Fruit fly (Drosophila melanogaster): ENCODE results near the gene Odj.
A peak's percentile ranks its signal among the peaks of the same experiment; 100 is the strongest.

The Odj gene

dm6 chr3R:17776952-17777407 lies 32.0 kb downstream of the Odj start (continued):
- TF ChIP-seq CG13775 (GFP tag; optimal IDR thresholded peaks at IDR 0.05) (no peak), Oli (tag; optimal IDR thresholded peaks at IDR 0.05) (peak; percentile 33), Gug (GFP tag; IDR thresholded peaks at IDR 0.05) (peak; percentile 59; the same call in 3 of the 4 replicates), CG10366 (GFP tag; IDR thresholded peaks at IDR 0.05) (peak; percentile 10; the same call in 1 of the 2 replicates), CG17612 (GFP tag; IDR thresholded peaks at IDR 0.05) (no peak), bcd (GFP tag; optimal IDR thresholded peaks at IDR 0.05) (peak; percentile 10), CG4360 (GFP tag; IDR thresholded peaks at IDR 0.05) (no peak), CG17359 (tag; optimal IDR thresholded peaks at IDR 0.05) (peak; percentile 18), CG8924 (tag; optimal IDR thresholded peaks at IDR 0.05) (no peak), YL-1 (GFP tag; optimal IDR thresholded peaks at IDR 0.05) (peak; percentile 5), Hsf (GFP tag; optimal IDR thresholded peaks at IDR 0.05) (peak; percentile 9), CG17802 (tag; optimal IDR thresholded peaks at IDR 0.05) (no peak), wek (GFP tag; optimal IDR thresholded peaks at IDR 0.05) (no peak), Usf (GFP tag; optimal IDR thresholded peaks at IDR 0.05) (no peak), twi (tag; optimal IDR thresholded peaks at IDR 0.05) (peak; percentile 39), HLHmδ (GFP tag; optimal IDR thresholded peaks at IDR 0.05) (no peak), ewg (GFP tag; optimal IDR thresholded peaks at IDR 0.05) (peak; percentile 92), prd (optimal IDR thresholded peaks at IDR 0.05) (no peak), prd (GFP tag; IDR thresholded peaks at IDR 0.05) (peak; percentile 48; the same call in 2 of the 3 replicates), gcm (GFP tag; optimal IDR thresholded peaks at IDR 0.05) (no peak), HHEX (GFP tag; optimal IDR thresholded peaks at IDR 0.05) (peak; percentile 10), Atf6 (GFP tag; IDR thresholded peaks at IDR 0.05) (no peak), mam (GFP tag; optimal IDR thresholded peaks at IDR 0.05) (peak; percentile 36), gfzf (GFP tag; optimal IDR thresholded peaks at IDR 0.05) (no peak), Opbp (GFP tag; IDR thresholded peaks at IDR 0.05; ENCODE audit: partially characterized antibody) (no peak), phol (tag; optimal IDR thresholded peaks at IDR 0.05) (peak; percentile 15), stc (GFP tag; IDR thresholded peaks at IDR 0.05) (no peak), abd-A (tag; optimal IDR thresholded peaks at IDR 0.05) (no peak), CG11247 (GFP tag; IDR thresholded peaks at IDR 0.05) (no peak), Dref (GFP tag; IDR thresholded peaks at IDR 0.05) (no peak), Hmx (GFP tag; optimal IDR thresholded peaks at IDR 0.05) (no peak), lola (GFP tag; optimal IDR thresholded peaks at IDR 0.05) (no peak), CG7271 (tag; optimal IDR thresholded peaks at IDR 0.05) (no peak), CG34422 (GFP tag; IDR thresholded peaks at IDR 0.05) (no peak), insv (GFP tag; optimal IDR thresholded peaks at IDR 0.05) (no peak), tin (GFP tag; optimal IDR thresholded peaks at IDR 0.05) (peak; percentile 23), CG12769 (tag; optimal IDR thresholded peaks at IDR 0.05) (peak; percentile 67), Sry-δ (GFP tag; optimal IDR thresholded peaks at IDR 0.05) (no peak), bsh (GFP tag; optimal IDR thresholded peaks at IDR 0.05) (no peak), her (GFP tag; optimal IDR thresholded peaks at IDR 0.05) (no peak), pzg (GFP tag; optimal IDR thresholded peaks at IDR 0.05) (peak; percentile 1), CG12391 (tag; optimal IDR thresholded peaks at IDR 0.05) (peak; percentile 1), CG7745 (tag; optimal IDR thresholded peaks at IDR 0.05) (no peak), CG2678 (tag; optimal IDR thresholded peaks at IDR 0.05) (peak; percentile 44), bab2 (GFP tag; optimal IDR thresholded peaks at IDR 0.05) (peak; percentile 12), Ptx1 (GFP tag; IDR thresholded peaks at IDR 0.05) (no peak), lilli (GFP tag; optimal IDR thresholded peaks at IDR 0.05) (peak; percentile 26), Hmr (GFP tag; optimal IDR thresholded peaks at IDR 0.05) (peak; percentile 28), Med (GFP tag) (peak; percentile 84), ssp (GFP tag; IDR thresholded peaks at IDR 0.05) (no peak), Drgx (GFP tag; IDR thresholded peaks at IDR 0.05) (no peak)
